Fruit fly (Drosophila melanogaster) S2 (cell line): ENCODE results near the gene CG5645.

Experiments
- CG8478 ChIP-seq: fragments of >200 bp; optimal IDR thresholded peaks from 2 replicates; lab custom pipeline; 2018
- CTCF ChIP-seq, 2 experiments: fragments of >200 bp; optimal IDR thresholded peaks; 2 replicates each; lab custom pipeline; 2018

DNA sequence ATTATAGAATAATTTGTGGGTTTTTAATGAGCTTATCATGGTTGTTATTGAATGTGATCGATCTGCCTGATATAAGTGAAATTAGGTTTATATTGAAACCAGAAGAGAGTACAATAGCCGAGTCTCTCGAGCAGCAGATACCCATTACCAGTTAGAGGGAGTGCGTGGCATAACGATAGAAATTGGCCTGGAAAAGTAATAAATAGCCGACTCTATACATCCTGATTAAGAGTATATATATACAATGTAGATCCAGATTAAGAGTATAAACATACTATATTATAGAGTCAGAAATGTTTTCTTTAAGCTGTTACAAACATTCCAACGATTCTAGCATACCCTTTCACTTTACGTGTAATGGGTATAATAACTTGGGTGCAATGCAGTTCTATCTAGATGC lies 47.5 kb upstream of the CG5645 start:
- no peak for TF ChIP-seq CG8478 (lab: Kevin White, UChicago)
- TF ChIP-seq CTCF (optimal IDR thresholded peaks at IDR 0.05; lab: Kevin White, UChicago): no peak
